Worm (Caenorhabditis elegans) whole organism, L4 larva: ENCODE results near the gene cyp-13A6.

Source experiments
- F10B5.3 ChIP-seq: sonication (generic microtip); optimal IDR thresholded peaks from 2 replicates; lab custom pipeline; 2016; ENCODE audit warnings: mild to moderate bottlenecking, missing genetic modification characterization, missing compliant biosample characterization
- F26F4.8 ChIP-seq: fragments of 200-800 bp; sonication (Bioruptor generic); conservative IDR thresholded peaks from 2 replicates; pipeline ENCODE4 v1.3.6; 2022; ENCODE audit warnings: missing genetic modification characterization, missing compliant biosample characterization
- F37D6.2 ChIP-seq: sonication (generic microtip); optimal IDR thresholded peaks from 2 replicates; lab custom pipeline; 2016; ENCODE audit warnings: mild to moderate bottlenecking, missing genetic modification characterization, missing compliant biosample characterization
- F44E2.7 ChIP-seq: fragments of 200-800 bp; sonication (Bioruptor generic); IDR thresholded peaks from 2 replicates; pipeline ENCODE4 v2.1.2; 2022; ENCODE audit warnings: missing genetic modification characterization, missing compliant biosample characterization
- R02D3.7 ChIP-seq: fragments of 150-350 bp; sonication (generic microtip); optimal IDR thresholded peaks from 3 replicates; lab custom pipeline; 2014; ENCODE audit warnings: missing biosample characterization, missing genetic modification characterization
- T20F7.1 ChIP-seq: fragments of 200-800 bp; sonication (Bioruptor generic); optimal IDR thresholded peaks from 2 replicates; lab custom pipeline; 2018; ENCODE audit warnings: mild to moderate bottlenecking, missing genetic modification characterization, missing compliant biosample characterization
- T26A8.4 ChIP-seq: fragments of 200-800 bp; sonication (Bioruptor generic); IDR thresholded peaks from 2 replicates; pipeline ENCODE4 v1.3.6; 2022; ENCODE audit warnings: missing genetic modification characterization, missing compliant biosample characterization
- Y48G9A.11 ChIP-seq: fragments of 200-800 bp; sonication (Bioruptor generic); IDR thresholded peaks from 2 replicates; pipeline ENCODE4 v1.3.6; 2022; ENCODE audit warnings: missing genetic modification reagents, missing genetic modification characterization, missing compliant biosample characterization
- Y5F2A.4 ChIP-seq: fragments of 200-800 bp; sonication (Bioruptor generic); optimal IDR thresholded peaks from 2 replicates; lab custom pipeline; 2018; ENCODE audit warnings: mild to moderate bottlenecking, missing genetic modification characterization, missing compliant biosample characterization
- ama-1 ChIP-seq: fragments of 150-350 bp; optimal IDR thresholded peaks from 2 replicates; lab custom pipeline; 2014; ENCODE audit warnings: inconsistent platforms, mixed read lengths
- ceh-20 ChIP-seq: fragments of 200-800 bp; sonication (Bioruptor generic); IDR thresholded peaks from 2 replicates; pipeline ENCODE4 v1.3.6; 2022; ENCODE audit warnings: missing genetic modification reagents, missing genetic modification characterization, missing compliant biosample characterization
- ceh-44 ChIP-seq: fragments of 200-800 bp; sonication (Bioruptor generic); IDR thresholded peaks from 2 replicates; pipeline ENCODE4 v1.3.6; 2022; ENCODE audit warnings: missing genetic modification reagents, missing genetic modification characterization, missing compliant biosample characterization
- ceh-62 ChIP-seq: sonication (generic microtip); optimal IDR thresholded peaks from 2 replicates; lab custom pipeline; 2017; ENCODE audit warnings: missing biosample characterization, missing genetic modification characterization
- ceh-82 ChIP-seq: sonication (generic microtip); optimal IDR thresholded peaks from 2 replicates; lab custom pipeline; 2017; ENCODE audit warnings: missing biosample characterization, missing genetic modification characterization
- ces-1 ChIP-seq: fragments of 150-350 bp; sonication (generic microtip); optimal IDR thresholded peaks from 4 replicates; lab custom pipeline; 2014; ENCODE audit warnings: missing biosample characterization, missing genetic modification reagents, missing genetic modification characterization
- ctbp-1 ChIP-seq: fragments of 200-800 bp; sonication (Bioruptor generic); IDR thresholded peaks from 2 replicates; pipeline ENCODE4 v1.3.6; 2022; ENCODE audit warnings: missing genetic modification reagents, missing genetic modification characterization, missing compliant biosample characterization
- daf-12 ChIP-seq: fragments of 150-350 bp; optimal IDR thresholded peaks from 2 replicates; lab custom pipeline; 2014; ENCODE audit warnings: missing biosample characterization, missing genetic modification reagents, missing genetic modification characterization
- dmd-6 ChIP-seq: fragments of 200-800 bp; sonication (Bioruptor generic); IDR thresholded peaks from 2 replicates; pipeline ENCODE4 v1.3.6; 2022; ENCODE audit warnings: missing genetic modification reagents, missing genetic modification characterization, missing compliant biosample characterization
- dmd-8 ChIP-seq: fragments of 200-800 bp; sonication (Bioruptor generic); IDR thresholded peaks from 2 replicates; pipeline ENCODE4 v1.3.6; 2022; ENCODE audit warnings: missing genetic modification characterization, missing compliant biosample characterization
- dmd-9 ChIP-seq: fragments of 200-800 bp; sonication (Bioruptor generic); IDR thresholded peaks from 2 replicates; pipeline ENCODE4 v1.3.6; 2022; ENCODE audit warnings: missing genetic modification reagents, missing genetic modification characterization, missing compliant biosample characterization
- dve-1 ChIP-seq: sonication (generic microtip); optimal IDR thresholded peaks from 2 replicates; lab custom pipeline; 2017; ENCODE audit warnings: antibody characterized with exemption, mild to moderate bottlenecking, missing genetic modification characterization, missing compliant biosample characterization; ENCODE audit not compliant: insufficient read depth
- egl-27 ChIP-seq: sonication (generic microtip); optimal IDR thresholded peaks from 3 replicates; lab custom pipeline; 2017; ENCODE audit warnings: missing biosample characterization, missing genetic modification reagents, missing genetic modification characterization
- egl-43 ChIP-seq: fragments of 200-800 bp; sonication (Bioruptor generic); IDR thresholded peaks from 2 replicates; pipeline ENCODE4 v1.3.6; 2022; ENCODE audit warnings: missing genetic modification reagents, missing genetic modification characterization, missing compliant biosample characterization
- fkh-10 ChIP-seq: fragments of 150-350 bp; optimal IDR thresholded peaks from 2 replicates; lab custom pipeline; 2014; ENCODE audit warnings: missing biosample characterization, missing genetic modification reagents, missing genetic modification characterization
- fos-1 ChIP-seq: fragments of 150-350 bp; optimal IDR thresholded peaks from 2 replicates; lab custom pipeline; 2014; ENCODE audit warnings: missing biosample characterization, missing genetic modification characterization
- hif-1 ChIP-seq, 2 experiments: sonication (generic microtip); optimal IDR thresholded peaks; 2 replicates each; lab custom pipeline; 2016 to 2017; ENCODE audit warnings: missing compliant biosample characterization in 2 of 2, missing genetic modification characterization in 2 of 2, missing genetic modification reagents in 2 of 2, missing genotype in 2 of 2, mild to moderate bottlenecking in 1 of 2
- hlh-30 ChIP-seq: sonication (generic microtip); optimal IDR thresholded peaks from 2 replicates; lab custom pipeline; 2017; ENCODE audit warnings: antibody characterized with exemption, mild to moderate bottlenecking, missing genetic modification characterization, missing compliant biosample characterization; ENCODE audit not compliant: insufficient read depth
- lim-7 ChIP-seq: fragments of 200-800 bp; sonication (Bioruptor generic); IDR thresholded peaks from 2 replicates; pipeline ENCODE4 v1.3.6; 2022; ENCODE audit warnings: missing genetic modification characterization, missing compliant biosample characterization
- lin-15B ChIP-seq: fragments of 150-350 bp; sonication (generic microtip); optimal IDR thresholded peaks from 3 replicates; lab custom pipeline; 2014; ENCODE audit warnings: missing biosample characterization, missing genetic modification characterization
- lin-39 ChIP-seq: fragments of 150-350 bp; optimal IDR thresholded peaks from 2 replicates; lab custom pipeline; 2014; ENCODE audit warnings: missing biosample characterization, missing genetic modification reagents, missing genetic modification characterization
- mdt-29 ChIP-seq: fragments of 200-800 bp; sonication (Bioruptor generic); IDR thresholded peaks from 2 replicates; pipeline ENCODE4 v1.3.6; 2022; ENCODE audit warnings: missing genetic modification reagents, missing genetic modification characterization, missing compliant biosample characterization
- mep-1 ChIP-seq: fragments of 150-350 bp; sonication (generic microtip); optimal IDR thresholded peaks from 3 replicates; lab custom pipeline; 2014; ENCODE audit warnings: missing biosample characterization, missing genetic modification characterization
- mes-2 ChIP-seq: sonication (generic microtip); optimal IDR thresholded peaks from 2 replicates; lab custom pipeline; 2016; ENCODE audit warnings: missing genotype, mild to moderate bottlenecking, missing genetic modification characterization, missing compliant biosample characterization; ENCODE audit not compliant: poor library complexity, severe bottlenecking
- mxl-3 ChIP-seq: fragments of 200-800 bp; sonication (Bioruptor generic); optimal IDR thresholded peaks from 2 replicates; lab custom pipeline; 2018; ENCODE audit warnings: mild to moderate bottlenecking, missing genetic modification characterization, missing compliant biosample characterization
- nhr-102 ChIP-seq: sonication (generic microtip); optimal IDR thresholded peaks from 2 replicates; lab custom pipeline; 2016; ENCODE audit warnings: mild to moderate bottlenecking, missing genetic modification characterization, moderate library complexity, missing compliant biosample characterization
- nhr-28 ChIP-seq: fragments of 150-350 bp; optimal IDR thresholded peaks from 2 replicates; lab custom pipeline; 2014; ENCODE audit warnings: missing biosample characterization, missing genetic modification characterization
- nhr-6 ChIP-seq: fragments of 150-350 bp; optimal IDR thresholded peaks from 2 replicates; lab custom pipeline; 2014; ENCODE audit warnings: missing biosample characterization, missing genetic modification characterization
- nhr-76 ChIP-seq: fragments of 150-350 bp; optimal IDR thresholded peaks from 2 replicates; lab custom pipeline; 2014; ENCODE audit warnings: missing biosample characterization, missing genetic modification characterization
- nhr-77 ChIP-seq: fragments of 150-350 bp; optimal IDR thresholded peaks from 2 replicates; lab custom pipeline; 2014; ENCODE audit warnings: missing biosample characterization, missing genetic modification characterization
- php-3 ChIP-seq: fragments of 200-800 bp; sonication (Bioruptor generic); IDR thresholded peaks from 2 replicates; pipeline ENCODE4 v1.3.6; 2022; ENCODE audit warnings: missing genetic modification reagents, missing genetic modification characterization, missing compliant biosample characterization
- pqm-1 ChIP-seq: sonication (generic microtip); optimal IDR thresholded peaks from 2 replicates; lab custom pipeline; 2017; ENCODE audit warnings: missing biosample characterization, missing genetic modification characterization
- rbr-2 ChIP-seq: sonication (generic microtip); optimal IDR thresholded peaks from 2 replicates; lab custom pipeline; 2016; ENCODE audit warnings: missing genotype, missing genetic modification characterization, missing compliant biosample characterization
- snpc-1.2 ChIP-seq: fragments of 200-800 bp; sonication (Bioruptor generic); IDR thresholded peaks from 2 replicates; pipeline ENCODE4 v1.3.6; 2022; ENCODE audit warnings: missing genetic modification reagents, missing genetic modification characterization, missing compliant biosample characterization
- snpc-4 ChIP-seq: fragments of 150-350 bp; optimal IDR thresholded peaks from 2 replicates; lab custom pipeline; 2014; ENCODE audit warnings: missing biosample characterization, missing genetic modification characterization
- unc-39 ChIP-seq: sonication (generic microtip); optimal IDR thresholded peaks from 2 replicates; lab custom pipeline; 2017; ENCODE audit warnings: missing biosample characterization, missing genetic modification characterization
- unc-62 ChIP-seq, 3 experiments: fragments of 150-350 bp in 1 of 3; sonication (generic microtip); optimal IDR thresholded peaks in 2 of 3; peaks in 1 of 3; 1 replicate in 1 of 3; 2 replicates in 2 of 3; lab custom pipeline; 2014 to 2017; ENCODE audit warnings: missing biosample characterization in 3 of 3, missing genetic modification characterization in 3 of 3, missing genetic modification reagents in 3 of 3, missing genotype in 1 of 3
- vab-7 ChIP-seq: fragments of 200-800 bp; sonication (Bioruptor generic); IDR thresholded peaks from 2 replicates; pipeline ENCODE4 v1.3.6; 2022; ENCODE audit warnings: missing genetic modification reagents, missing genetic modification characterization, missing compliant biosample characterization
- zag-1 ChIP-seq: fragments of 150-350 bp; optimal IDR thresholded peaks from 2 replicates; lab custom pipeline; 2014; ENCODE audit warnings: missing biosample characterization, missing genetic modification characterization
- zfp-2 ChIP-seq: sonication (generic microtip); optimal IDR thresholded peaks from 2 replicates; lab custom pipeline; 2016; ENCODE audit warnings: mild to moderate bottlenecking, missing genetic modification characterization, missing compliant biosample characterization
- zfp-3 ChIP-seq: fragments of 200-800 bp; sonication (Bioruptor generic); conservative IDR thresholded peaks from 2 replicates; pipeline ENCODE4 v1.3.6; 2022; ENCODE audit warnings: missing genetic modification reagents, missing genetic modification characterization, missing compliant biosample characterization
- zip-11 ChIP-seq: fragments of 200-800 bp; sonication (Bioruptor generic); IDR thresholded peaks from 2 replicates; pipeline ENCODE4 v1.3.6; 2022; ENCODE audit warnings: missing genetic modification characterization, missing compliant biosample characterization
- zip-2 ChIP-seq: fragments of 150-350 bp; optimal IDR thresholded peaks from 2 replicates; lab custom pipeline; 2014; ENCODE audit warnings: missing biosample characterization, missing genetic modification characterization
- ztf-11 ChIP-seq: fragments of 150-350 bp; optimal IDR thresholded peaks from 2 replicates; lab custom pipeline; 2014; ENCODE audit warnings: missing biosample characterization, missing genetic modification characterization

cyp-13A6 gene

DNA sequence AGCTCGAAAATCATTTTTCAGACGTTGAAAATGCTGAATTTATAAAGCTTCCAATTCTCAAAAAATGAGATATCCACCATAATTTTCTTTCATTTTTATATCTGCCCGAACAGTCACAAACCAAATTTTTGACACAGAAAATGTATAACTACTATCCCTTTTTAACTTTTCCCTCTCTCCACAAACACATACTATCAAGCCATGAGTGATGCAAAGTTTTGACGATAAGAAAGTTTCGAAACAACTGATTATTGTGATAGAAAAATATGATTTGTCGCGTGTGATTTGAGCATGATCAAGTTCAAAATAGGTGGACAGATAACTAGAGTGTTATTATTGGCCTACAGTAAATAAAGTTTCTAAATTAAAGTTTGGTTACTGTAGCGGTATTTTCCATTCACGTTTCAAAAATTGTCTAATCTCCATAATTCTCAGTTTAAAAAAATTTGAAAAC, 4.9 kb upstream of the cyp-13A6 start, which contains the start of gene cyp-13A8 (continued):
- TF ChIP-seq vab-7 (GFP tag; lab: Robert Waterston, UW) (no peak), ctbp-1 (GFP tag; lab: Robert Waterston, UW) (no peak), ztf-11 (tag; lab: Kevin White, UChicago) (no peak), F44E2.7 (GFP tag; lab: Robert Waterston, UW) (no peak), zfp-2 (no peak), egl-43 (GFP tag; lab: Robert Waterston, UW) (no peak), snpc-4 (no peak), ces-1 (GFP tag; lab: Kevin White, UChicago) (no peak), mxl-3 (peak; percentile 56), nhr-28 (tag; lab: Kevin White, UChicago) (peak; percentile 78), hlh-30 (tag; lab: Kevin White, UChicago) (peak; percentile 91), R02D3.7 (tag; lab: Kevin White, UChicago) (no peak), php-3 (GFP tag; lab: Robert Waterston, UW) (no peak), nhr-76 (tag; lab: Kevin White, UChicago) (no peak), snpc-1.2 (GFP tag; lab: Robert Waterston, UW) (no peak), dmd-8 (no peak), nhr-77 (tag; lab: Kevin White, UChicago) (peak; percentile 1), rbr-2 (no peak), Y5F2A.4 (no peak), dve-1 (tag; lab: Kevin White, UChicago) (peak; percentile 68), dmd-6 (GFP tag; lab: Robert Waterston, UW) (peak; percentile 90), F37D6.2 (tag; lab: Kevin White, UChicago) (no peak), egl-27 (no peak), Y48G9A.11 (GFP tag; lab: Robert Waterston, UW) (no peak), lin-39 (no peak), ceh-44 (GFP tag; lab: Robert Waterston, UW) (no peak), ceh-62 (tag; lab: Kevin White, UChicago) (no peak), ama-1 (lab: Kevin White, UChicago) (no peak), zip-11 (GFP tag; lab: Robert Waterston, UW) (no peak), nhr-6 (tag; lab: Kevin White, UChicago) (no peak), ceh-20 (GFP tag; lab: Robert Waterston, UW) (no peak), mes-2 (tag; lab: Kevin White, UChicago) (no peak), daf-12 (tag; lab: Kevin White, UChicago) (no peak), mep-1 (tag; lab: Kevin White, UChicago) (no peak), mdt-29 (GFP tag; lab: Robert Waterston, UW) (no peak), F26F4.8 (GFP tag; lab: Robert Waterston, UW) (no peak), fkh-10 (no peak), fos-1 (tag; lab: Kevin White, UChicago) (no peak), hif-1 (tag; optimal IDR thresholded peaks at IDR 0.05; lab: Kevin White, UChicago) (no peak), lin-15B (tag; lab: Kevin White, UChicago) (no peak), T26A8.4 (no peak), unc-62 (GFP tag; optimal IDR thresholded peaks at IDR 0.05 in 1 of 2; lab: Kevin White, UChicago) (peak in 1 of 2 experiments; percentile 21), unc-62 (tag; optimal IDR thresholded peaks at IDR 0.05; lab: Kevin White, UChicago) (no peak), T20F7.1 (GFP tag; lab: Kevin White, UChicago) (no peak), zag-1 (no peak), pqm-1 (tag; lab: Kevin White, UChicago) (peak; percentile 91), nhr-102 (tag; lab: Kevin White, UChicago) (peak; percentile 93), dmd-9 (GFP tag; lab: Robert Waterston, UW) (no peak), lim-7 (no peak), zip-2 (tag; lab: Kevin White, UChicago) (no peak), ceh-82 (tag; lab: Kevin White, UChicago) (no peak), unc-39 (tag; lab: Kevin White, UChicago) (no peak), zfp-3 (GFP tag; lab: Robert Waterston, UW) (no peak), F10B5.3 (tag; lab: Kevin White, UChicago) (no peak)
